Worm (Caenorhabditis elegans): ENCODE results near the gene Y116A8C.467.

Gene Y116A8C.467

ce11 chrIV:17045691-17046090 is 17.9 kb downstream of the Y116A8C.467 start, which contains the start of gene clec-195:
Gene clec-195 (minus strand): TSS chrIV:17045791.
- TF ChIP-seq ceh-19 (GFP tag; optimal IDR thresholded peaks at IDR 0.05): no peak
- TF ChIP-seq gmeb-2 (tag; optimal IDR thresholded peaks at IDR 0.05): no peak
- no peak for TF ChIP-seq eyg-1 (tag; optimal IDR thresholded peaks at IDR 0.05)
- no peak for TF ChIP-seq unc-3 (GFP tag; conservative IDR thresholded peaks at IDR 0.05)
- TF ChIP-seq unc-3 (tag; optimal IDR thresholded peaks at IDR 0.05): no peak
- TF ChIP-seq K02D7.2 (tag; optimal IDR thresholded peaks at IDR 0.05): no peak
- no peak for TF ChIP-seq dve-1 (tag; optimal IDR thresholded peaks at IDR 0.05)
- no peak for TF ChIP-seq nhr-232 (tag; optimal IDR thresholded peaks at IDR 0.05)
- TF ChIP-seq che-1 (tag; optimal IDR thresholded peaks at IDR 0.05): no peak
- TF ChIP-seq ttx-3 (tag; optimal IDR thresholded peaks at IDR 0.05): no peak
- no peak for TF ChIP-seq nhr-11 (tag; optimal IDR thresholded peaks at IDR 0.05)
- TF ChIP-seq ahr-1 (tag; optimal IDR thresholded peaks at IDR 0.05): no peak
- TF ChIP-seq ceh-48 (tag; optimal IDR thresholded peaks at IDR 0.05): no peak
- no peak for TF ChIP-seq ztf-16 (tag; optimal IDR thresholded peaks at IDR 0.05)

- no peak for TF ChIP-seq ceh-24 (tag; optimal IDR thresholded peaks at IDR 0.05)
- TF ChIP-seq pha-4 (tag; optimal IDR thresholded peaks at IDR 0.05): no peak
- no peak for TF ChIP-seq npax-4 (tag; optimal IDR thresholded peaks at IDR 0.05)
- TF ChIP-seq dve-1 (tag; optimal IDR thresholded peaks at IDR 0.05): no peak
- no peak for TF ChIP-seq fax-1 (tag; optimal IDR thresholded peaks at IDR 0.05)
- TF ChIP-seq elt-2 (tag; optimal IDR thresholded peaks at IDR 0.05): no peak
- TF ChIP-seq ceh-19 (GFP tag; optimal IDR thresholded peaks at IDR 0.05): no peak
- no peak for TF ChIP-seq hlh-6 (tag; optimal IDR thresholded peaks at IDR 0.05)
- TF ChIP-seq tbx-2 (tag; optimal IDR thresholded peaks at IDR 0.05): no peak
- no peak for TF ChIP-seq ztf-16 (tag; optimal IDR thresholded peaks at IDR 0.05)
- no peak for TF ChIP-seq syd-9 (tag; optimal IDR thresholded peaks at IDR 0.05)
- no peak for TF ChIP-seq eyg-1 (tag; optimal IDR thresholded peaks at IDR 0.05)
- no peak for TF ChIP-seq ceh-48 (tag; optimal IDR thresholded peaks at IDR 0.05)
These were observed 23.0 kb downstream of the Y116A8C.467 start, which contains the start of gene Y116A8C.20 for ce11 chrIV:17040618-17041017. Gene Y116A8C.20 (plus strand): TSS chrIV:17040918.

ce11 chrIV:17039545-17039944 is 24.1 kb downstream of the Y116A8C.467 start, which contains the start of gene Y116A8C.19:
Gene Y116A8C.19 (minus strand): TSS chrIV:17039645.
- TF ChIP-seq rnt-1 (tag; optimal IDR thresholded peaks at IDR 0.05) (no peak), odd-2 (tag; optimal IDR thresholded peaks at IDR 0.05) (no peak), ceh-2 (tag; optimal IDR thresholded peaks at IDR 0.05) (no peak), pax-1 (tag; optimal IDR thresholded peaks at IDR 0.05) (no peak), ttx-3 (tag; optimal IDR thresholded peaks at IDR 0.05) (no peak), mec-3 (tag; optimal IDR thresholded peaks at IDR 0.05; ENCODE audit: borderline replicate concordance) (no peak), ref-2 (tag; optimal IDR thresholded peaks at IDR 0.05) (no peak), ztf-16 (tag; optimal IDR thresholded peaks at IDR 0.05) (no peak), T23F11.4 (GFP tag; optimal IDR thresholded peaks at IDR 0.05) (no peak), unc-86 (tag; optimal IDR thresholded peaks at IDR 0.05) (no peak), zip-5 (tag; optimal IDR thresholded peaks at IDR 0.05) (no peak), npax-4 (tag; optimal IDR thresholded peaks at IDR 0.05) (no peak), pqm-1 (tag; optimal IDR thresholded peaks at IDR 0.05) (no peak), ceh-31 (tag; optimal IDR thresholded peaks at IDR 0.05) (no peak), ceh-45 (GFP tag; IDR thresholded peaks at IDR 0.05) (no peak), ceh-19 (GFP tag; optimal IDR thresholded peaks at IDR 0.05) (no peak)

ce11 chrIV:17030494-17030893 is 33.1 kb downstream of the Y116A8C.467 start, which contains the start of gene nhr-229:
Gene nhr-229 (minus strand): TSS chrIV:17030594.
- TF ChIP-seq rnt-1 (tag; optimal IDR thresholded peaks at IDR 0.05) (no peak), pag-3 (tag; optimal IDR thresholded peaks at IDR 0.05; ENCODE audit: borderline replicate concordance) (no peak), lim-6 (tag; optimal IDR thresholded peaks at IDR 0.05) (no peak), fax-1 (tag; optimal IDR thresholded peaks at IDR 0.05) (no peak), ahr-1 (tag; optimal IDR thresholded peaks at IDR 0.05) (no peak), fkh-6 (tag; optimal IDR thresholded peaks at IDR 0.05) (no peak), ets-4 (tag; optimal IDR thresholded peaks at IDR 0.05) (no peak), nhr-11 (tag; optimal IDR thresholded peaks at IDR 0.05) (no peak), unc-3 (GFP tag; conservative IDR thresholded peaks at IDR 0.05) (no peak), unc-3 (tag; optimal IDR thresholded peaks at IDR 0.05) (no peak), syd-9 (tag; optimal IDR thresholded peaks at IDR 0.05) (no peak), K09A11.1 (tag; optimal IDR thresholded peaks at IDR 0.05; ENCODE audit: insufficient read depth) (no peak), odd-2 (tag; optimal IDR thresholded peaks at IDR 0.05) (no peak), ceh-14 (tag; optimal IDR thresholded peaks at IDR 0.05) (no peak), F13H6.1 (tag; optimal IDR thresholded peaks at IDR 0.05) (no peak), mec-3 (tag; optimal IDR thresholded peaks at IDR 0.05; ENCODE audit: borderline replicate concordance) (no peak), unc-42 (tag; optimal IDR thresholded peaks at IDR 0.05) (no peak), pqm-1 (tag; optimal IDR thresholded peaks at IDR 0.05) (no peak)

Data from whole organism, late embryonic.